Fruit fly (Drosophila melanogaster): ENCODE results near the gene CG15170.

dm6 chr2L:18953512-18954254, 36.4 kb downstream of the CG15170 start:
- TF ChIP-seq usp (GFP tag; optimal IDR thresholded peaks at IDR 0.05), result no peak
- TF ChIP-seq Dll (optimal IDR thresholded peaks at IDR 0.05), result no peak
- no peak for TF ChIP-seq CG8478 (optimal IDR thresholded peaks at IDR 0.05)
- no peak for TF ChIP-seq psq (optimal IDR thresholded peaks at IDR 0.05)
- no peak for TF ChIP-seq EcR (GFP tag; optimal IDR thresholded peaks at IDR 0.05)
- no peak for TF ChIP-seq pan (optimal IDR thresholded peaks at IDR 0.05)

All from whole organism.